Worm (Caenorhabditis elegans) whole organism, L4 larva: ENCODE data around the gene rsp-4.

Source experiments
- T20F7.1 ChIP-seq: fragments of 200-800 bp; sonication (Bioruptor generic); optimal IDR thresholded peaks from 2 replicates; lab custom pipeline; 2018; ENCODE audit warnings: mild to moderate bottlenecking, missing genetic modification characterization, missing compliant biosample characterization
- T26A8.4 ChIP-seq: fragments of 200-800 bp; sonication (Bioruptor generic); IDR thresholded peaks from 2 replicates; pipeline ENCODE4 v1.3.6; 2022; ENCODE audit warnings: missing genetic modification characterization, missing compliant biosample characterization
- Y105C5A.15 ChIP-seq: fragments of 200-800 bp; sonication (Bioruptor generic); IDR thresholded peaks from 2 replicates; pipeline ENCODE4 v1.3.6; 2022; ENCODE audit warnings: missing genetic modification characterization, missing compliant biosample characterization
- Y48G9A.11 ChIP-seq: fragments of 200-800 bp; sonication (Bioruptor generic); IDR thresholded peaks from 2 replicates; pipeline ENCODE4 v1.3.6; 2022; ENCODE audit warnings: missing genetic modification reagents, missing genetic modification characterization, missing compliant biosample characterization
- ZK546.5 ChIP-seq, 2 experiments: sonication (generic microtip); optimal IDR thresholded peaks; 2 replicates each; lab custom pipeline; 2017; ENCODE audit warnings: missing biosample characterization in 2 of 2, missing genetic modification characterization in 2 of 2
- aha-1 ChIP-seq: fragments of 150-350 bp; peaks from one replicate; lab custom pipeline; 2014; ENCODE audit warnings: missing biosample characterization, missing genetic modification characterization
- aly-2 ChIP-seq: sonication (generic microtip); optimal IDR thresholded peaks from 2 replicates; lab custom pipeline; 2018; ENCODE audit warnings: missing biosample characterization, missing genetic modification characterization
- arid-1 ChIP-seq: fragments of 200-800 bp; sonication (Bioruptor generic); conservative IDR thresholded peaks from 2 replicates; pipeline ENCODE4 v1.3.6; 2022; ENCODE audit warnings: missing genetic modification reagents, missing genetic modification characterization, missing compliant biosample characterization
- ceh-32 ChIP-seq: sonication (generic microtip); optimal IDR thresholded peaks from 2 replicates; lab custom pipeline; 2016; ENCODE audit warnings: mild to moderate bottlenecking, missing genetic modification characterization, missing compliant biosample characterization; ENCODE audit not compliant: poor library complexity
- ceh-44 ChIP-seq: fragments of 200-800 bp; sonication (Bioruptor generic); IDR thresholded peaks from 2 replicates; pipeline ENCODE4 v1.3.6; 2022; ENCODE audit warnings: missing genetic modification reagents, missing genetic modification characterization, missing compliant biosample characterization
- ces-1 ChIP-seq: fragments of 150-350 bp; sonication (generic microtip); optimal IDR thresholded peaks from 4 replicates; lab custom pipeline; 2014; ENCODE audit warnings: missing biosample characterization, missing genetic modification reagents, missing genetic modification characterization
- daf-19 ChIP-seq: fragments of 200-800 bp; sonication (Bioruptor generic); conservative IDR thresholded peaks from 2 replicates; pipeline ENCODE4 v1.3.6; 2022; ENCODE audit warnings: missing genetic modification characterization, missing compliant biosample characterization
- daf-8 ChIP-seq: fragments of 200-800 bp; sonication (Bioruptor generic); IDR thresholded peaks from 2 replicates; pipeline ENCODE4 v1.3.6; 2022; ENCODE audit warnings: missing genetic modification characterization, missing compliant biosample characterization
- dmd-9 ChIP-seq: fragments of 200-800 bp; sonication (Bioruptor generic); IDR thresholded peaks from 2 replicates; pipeline ENCODE4 v1.3.6; 2022; ENCODE audit warnings: missing genetic modification reagents, missing genetic modification characterization, missing compliant biosample characterization
- duxl-1 ChIP-seq: sonication (generic microtip); optimal IDR thresholded peaks from 2 replicates; lab custom pipeline; 2016; ENCODE audit warnings: mild to moderate bottlenecking, missing genetic modification characterization, moderate library complexity, missing compliant biosample characterization; ENCODE audit not compliant: poor library complexity
- hlh-30 ChIP-seq: sonication (generic microtip); optimal IDR thresholded peaks from 2 replicates; lab custom pipeline; 2017; ENCODE audit warnings: antibody characterized with exemption, mild to moderate bottlenecking, missing genetic modification characterization, missing compliant biosample characterization; ENCODE audit not compliant: insufficient read depth
- lim-7 ChIP-seq: fragments of 200-800 bp; sonication (Bioruptor generic); IDR thresholded peaks from 2 replicates; pipeline ENCODE4 v1.3.6; 2022; ENCODE audit warnings: missing genetic modification characterization, missing compliant biosample characterization
- lin-29 ChIP-seq: fragments of 200-800 bp; sonication (Bioruptor generic); IDR thresholded peaks from 2 replicates; pipeline ENCODE4 v1.3.6; 2022; ENCODE audit warnings: missing genetic modification reagents, missing genetic modification characterization, missing compliant biosample characterization
- lin-39 ChIP-seq: fragments of 150-350 bp; optimal IDR thresholded peaks from 2 replicates; lab custom pipeline; 2014; ENCODE audit warnings: missing biosample characterization, missing genetic modification reagents, missing genetic modification characterization
- madf-5 ChIP-seq, 2 experiments: fragments of 200-800 bp; sonication (Bioruptor generic); IDR thresholded peaks; 2 replicates each; pipeline ENCODE4 v1.3.6; 2022; ENCODE audit warnings: missing compliant biosample characterization in 2 of 2, missing genetic modification characterization in 2 of 2
- madf-9 ChIP-seq: fragments of 200-800 bp; sonication (Bioruptor generic); conservative IDR thresholded peaks from 2 replicates; pipeline ENCODE4 v1.3.6; 2022; ENCODE audit warnings: missing genetic modification reagents, missing genetic modification characterization, missing compliant biosample characterization
- mdl-1 ChIP-seq, 2 experiments: fragments of 150-350 bp in 1 of 2; sonication (generic microtip) in 1 of 2; optimal IDR thresholded peaks; 2 replicates each; lab custom pipeline; 2014 to 2017; ENCODE audit warnings: missing biosample characterization in 2 of 2, missing genetic modification characterization in 2 of 2
- mdt-29 ChIP-seq: fragments of 200-800 bp; sonication (Bioruptor generic); IDR thresholded peaks from 2 replicates; pipeline ENCODE4 v1.3.6; 2022; ENCODE audit warnings: missing genetic modification reagents, missing genetic modification characterization, missing compliant biosample characterization
- mes-2 ChIP-seq: sonication (generic microtip); optimal IDR thresholded peaks from 2 replicates; lab custom pipeline; 2016; ENCODE audit warnings: missing genotype, mild to moderate bottlenecking, missing genetic modification characterization, missing compliant biosample characterization; ENCODE audit not compliant: poor library complexity, severe bottlenecking
- nhr-10 ChIP-seq: fragments of 150-350 bp; optimal IDR thresholded peaks from 2 replicates; lab custom pipeline; 2014; ENCODE audit warnings: missing biosample characterization, missing genetic modification characterization
- nhr-41 ChIP-seq: fragments of 200-800 bp; sonication (Bioruptor generic); IDR thresholded peaks from 2 replicates; pipeline ENCODE4 v1.3.6; 2022; ENCODE audit warnings: missing genetic modification reagents, missing genetic modification characterization, missing compliant biosample characterization
- nhr-48 ChIP-seq: sonication (generic microtip); optimal IDR thresholded peaks from 2 replicates; lab custom pipeline; 2016; ENCODE audit warnings: mild to moderate bottlenecking, missing genetic modification characterization, missing compliant biosample characterization
- nhr-76 ChIP-seq: fragments of 150-350 bp; optimal IDR thresholded peaks from 2 replicates; lab custom pipeline; 2014; ENCODE audit warnings: missing biosample characterization, missing genetic modification characterization
- nhr-77 ChIP-seq: fragments of 150-350 bp; optimal IDR thresholded peaks from 2 replicates; lab custom pipeline; 2014; ENCODE audit warnings: missing biosample characterization, missing genetic modification characterization
- php-3 ChIP-seq: fragments of 200-800 bp; sonication (Bioruptor generic); IDR thresholded peaks from 2 replicates; pipeline ENCODE4 v1.3.6; 2022; ENCODE audit warnings: missing genetic modification reagents, missing genetic modification characterization, missing compliant biosample characterization
- saeg-2 ChIP-seq: fragments of 200-800 bp; sonication (Bioruptor generic); IDR thresholded peaks from 2 replicates; pipeline ENCODE4 v1.3.6; 2022; ENCODE audit warnings: missing genetic modification reagents, missing genetic modification characterization, missing compliant biosample characterization
- sdz-12 ChIP-seq: fragments of 200-800 bp; sonication (Bioruptor generic); optimal IDR thresholded peaks from 2 replicates; lab custom pipeline; 2018; ENCODE audit warnings: mild to moderate bottlenecking, missing genetic modification characterization, missing compliant biosample characterization
- tra-1 ChIP-seq: fragments of 200-800 bp; sonication (Bioruptor generic); IDR thresholded peaks from 2 replicates; pipeline ENCODE4 v1.3.6; 2022; ENCODE audit warnings: missing genetic modification reagents, missing genetic modification characterization, missing compliant biosample characterization
- unc-62 ChIP-seq, 3 experiments: fragments of 150-350 bp in 1 of 3; sonication (generic microtip); optimal IDR thresholded peaks in 2 of 3; peaks in 1 of 3; 1 replicate in 1 of 3; 2 replicates in 2 of 3; lab custom pipeline; 2014 to 2017; ENCODE audit warnings: missing biosample characterization in 3 of 3, missing genetic modification characterization in 3 of 3, missing genetic modification reagents in 3 of 3, missing genotype in 1 of 3
- vab-7 ChIP-seq: fragments of 200-800 bp; sonication (Bioruptor generic); IDR thresholded peaks from 2 replicates; pipeline ENCODE4 v1.3.6; 2022; ENCODE audit warnings: missing genetic modification reagents, missing genetic modification characterization, missing compliant biosample characterization
- zag-1 ChIP-seq: fragments of 150-350 bp; optimal IDR thresholded peaks from 2 replicates; lab custom pipeline; 2014; ENCODE audit warnings: missing biosample characterization, missing genetic modification characterization
- zfp-3 ChIP-seq: fragments of 200-800 bp; sonication (Bioruptor generic); conservative IDR thresholded peaks from 2 replicates; pipeline ENCODE4 v1.3.6; 2022; ENCODE audit warnings: missing genetic modification reagents, missing genetic modification characterization, missing compliant biosample characterization
- zip-2 ChIP-seq: fragments of 150-350 bp; optimal IDR thresholded peaks from 2 replicates; lab custom pipeline; 2014; ENCODE audit warnings: missing biosample characterization, missing genetic modification characterization

The rsp-4 gene

ce11 chrII:5340672-5341568 lies 47.7 kb downstream of the rsp-4 start (continued):
- TF ChIP-seq madf-9 (GFP tag; lab: Robert Waterston, UW) (no peak), sdz-12 (GFP tag; lab: Kevin White, UChicago) (no peak), duxl-1 (tag; lab: Kevin White, UChicago) (no peak), nhr-41 (GFP tag; lab: Robert Waterston, UW) (peak; percentile 61; the same call in 1 of the 2 replicates), daf-8 (GFP tag; lab: Robert Waterston, UW) (no peak), Y48G9A.11 (GFP tag; lab: Robert Waterston, UW) (no peak), lim-7 (GFP tag; lab: Robert Waterston, UW) (0 out of 2 replicates have a peak, but pooled peaks have one; percentile 3), arid-1 (no peak), ZK546.5 (tag; optimal IDR thresholded peaks at IDR 0.05; lab: Kevin White, UChicago) (no peak), T26A8.4 (GFP tag; lab: Robert Waterston, UW) (peak; percentile 58), nhr-48 (tag; lab: Kevin White, UChicago) (no peak), Y105C5A.15 (GFP tag; lab: Robert Waterston, UW) (no peak), nhr-76 (tag; lab: Kevin White, UChicago) (no peak), vab-7 (GFP tag; lab: Robert Waterston, UW) (no peak), dmd-9 (GFP tag; lab: Robert Waterston, UW) (no peak), madf-5 (GFP tag; IDR thresholded peaks at IDR 0.05; lab: Robert Waterston, UW) (0 out of 4 replicates have a peak, but pooled peaks of 1 of the 2 experiments have one; percentile 13), zfp-3 (GFP tag; lab: Robert Waterston, UW) (0 out of 2 replicates have a peak, but pooled peaks have one; percentile 72), hlh-30 (no peak), mdl-1 (tag; optimal IDR thresholded peaks at IDR 0.05; lab: Kevin White, UChicago) (no peak), zip-2 (tag; lab: Kevin White, UChicago) (no peak), ces-1 (GFP tag; lab: Kevin White, UChicago) (no peak), mes-2 (peak; percentile 37), saeg-2 (no peak), lin-29 (GFP tag; lab: Robert Waterston, UW) (0 out of 2 replicates have a peak, but pooled peaks have one; percentile 15), php-3 (GFP tag; lab: Robert Waterston, UW) (no peak), zag-1 (tag; lab: Kevin White, UChicago) (no peak), lin-39 (tag; lab: Kevin White, UChicago) (no peak), T20F7.1 (peak; percentile 15), tra-1 (no peak), ceh-32 (tag; lab: Kevin White, UChicago) (no peak), ceh-44 (GFP tag; lab: Robert Waterston, UW) (no peak), aly-2 (peak; percentile 29), nhr-77 (tag; lab: Kevin White, UChicago) (peak; percentile 43)

- no peak for TF ChIP-seq mdt-29 (GFP tag; lab: Robert Waterston, UW)
- peak; percentile 90 for TF ChIP-seq aha-1 (tag; lab: Kevin White, UChicago)
- TF ChIP-seq nhr-10 (tag; lab: Kevin White, UChicago) = no peak
- peak in 1 of 2 experiments; percentile 81 for TF ChIP-seq unc-62 (GFP tag; optimal IDR thresholded peaks at IDR 0.05 in 1 of 2; lab: Kevin White, UChicago)
- no peak for TF ChIP-seq unc-62 (tag; optimal IDR thresholded peaks at IDR 0.05; lab: Kevin White, UChicago)
- TF ChIP-seq daf-19 (GFP tag; lab: Robert Waterston, UW) = no peak
These were observed 49.1 kb downstream of the rsp-4 start for ce11 chrII:5339547-5339946.
